Worm (Caenorhabditis elegans): ENCODE results near the gene mpst-1.
A peak's percentile ranks its signal among the peaks of the same experiment; 100 is the strongest.

mpst-1 gene

DNA sequence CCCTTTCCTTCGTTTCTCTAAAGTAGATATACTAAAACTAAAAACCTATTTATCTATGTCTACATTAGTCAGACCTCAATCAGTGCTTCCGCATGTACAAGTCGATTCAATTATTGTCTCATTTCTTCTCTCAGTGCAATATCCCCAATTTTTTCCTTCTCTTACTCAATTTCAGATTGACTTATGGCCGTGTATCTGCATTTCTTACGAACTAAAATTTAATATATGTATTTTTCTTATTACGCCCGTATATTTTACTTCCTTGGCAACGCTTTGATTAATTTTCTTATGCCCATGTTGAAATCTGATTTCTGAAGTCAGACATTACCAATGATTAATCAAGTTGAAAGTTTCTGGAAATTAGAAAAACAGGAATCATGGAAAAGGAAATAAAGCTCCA, 28.0 kb upstream of the mpst-1 start:
- TF ChIP-seq Y95B8A.8 (GFP tag; IDR thresholded peaks at IDR 0.05) (no peak), madf-8 (GFP tag; conservative IDR thresholded peaks at IDR 0.05) (no peak), C17E4.6 (GFP tag; IDR thresholded peaks at IDR 0.05) (no peak), nfya-1 (tag; optimal IDR thresholded peaks at IDR 0.05; ENCODE audit: borderline replicate concordance, insufficient read depth) (no peak), Y53G8AR.9 (GFP tag; conservative IDR thresholded peaks at IDR 0.05) (no peak), snpc-1.3 (tag; optimal IDR thresholded peaks at IDR 0.05; ENCODE audit: insufficient read depth) (no peak), let-607 (tag; optimal IDR thresholded peaks at IDR 0.05) (no peak), nfyb-1 (GFP tag; IDR thresholded peaks at IDR 0.05) (no peak), ztf-18 (tag; optimal IDR thresholded peaks at IDR 0.05) (no peak), ztf-6 (GFP tag; IDR thresholded peaks at IDR 0.05) (no peak)

DNA sequence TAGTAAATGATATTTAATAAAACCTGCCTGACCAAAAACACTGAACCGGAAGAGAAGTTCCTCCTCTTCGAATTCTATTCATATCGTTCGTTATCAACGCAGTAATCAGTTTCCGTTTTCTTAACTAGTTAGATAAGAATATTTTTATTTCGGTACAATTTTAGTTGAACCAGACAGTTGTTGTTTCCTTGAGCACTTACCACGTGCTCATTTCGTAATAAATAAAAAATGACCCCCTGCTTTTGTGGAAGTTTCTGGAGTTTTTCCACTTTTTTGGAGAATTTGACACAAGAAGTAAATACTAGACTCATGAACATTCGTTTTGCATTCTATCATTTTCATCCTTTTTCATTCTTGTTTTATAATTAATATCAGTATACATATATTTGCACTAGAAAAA, 26.9 kb upstream of the mpst-1 start:
- TF ChIP-seq nhr-80 (tag; optimal IDR thresholded peaks at IDR 0.05) = no peak
- TF ChIP-seq F57C9.4 (tag; optimal IDR thresholded peaks at IDR 0.05) = no peak
- no peak for TF ChIP-seq Y53F4B.3 (GFP tag; IDR thresholded peaks at IDR 0.05)
- no peak for TF ChIP-seq C17E4.6 (GFP tag; IDR thresholded peaks at IDR 0.05)
- no peak for TF ChIP-seq ZK185.1 (tag; optimal IDR thresholded peaks at IDR 0.05; ENCODE audit: poor library complexity, severe bottlenecking)
- TF ChIP-seq cebp-1 (GFP tag; IDR thresholded peaks at IDR 0.05) = no peak
- peak; percentile 76 for TF ChIP-seq cebp-1 (tag; optimal IDR thresholded peaks at IDR 0.05)
- no peak for TF ChIP-seq dpff-1 (tag; optimal IDR thresholded peaks at IDR 0.05)
- no peak for TF ChIP-seq nhr-27 (tag; optimal IDR thresholded peaks at IDR 0.05)

DNA sequence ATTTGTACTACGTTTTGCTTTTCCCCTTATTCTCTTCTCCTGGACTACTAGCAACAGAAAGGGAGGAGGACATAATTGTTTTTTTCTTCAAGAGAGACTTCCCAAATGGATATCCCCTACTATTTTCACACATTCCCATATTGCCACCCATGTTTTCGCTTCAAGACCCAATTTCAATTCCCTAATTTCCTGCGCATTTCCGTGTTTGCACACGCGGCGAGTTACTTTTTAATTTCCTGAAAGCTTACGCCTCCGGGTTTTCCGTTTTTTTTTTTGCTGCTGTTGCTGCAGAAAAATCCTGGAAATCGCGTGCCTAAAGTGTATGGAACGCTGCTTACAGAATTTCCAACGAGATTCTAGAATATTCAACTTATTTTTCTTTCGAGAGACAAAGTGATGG, 25.4 kb upstream of the mpst-1 start:
- no peak for TF ChIP-seq ceh-58 (GFP tag; IDR thresholded peaks at IDR 0.05)
- no peak for TF ChIP-seq zfh-2 (GFP tag; conservative IDR thresholded peaks at IDR 0.05)
- TF ChIP-seq bed-2 (GFP tag; IDR thresholded peaks at IDR 0.05) = no peak
- no peak for TF ChIP-seq ztf-6 (GFP tag; IDR thresholded peaks at IDR 0.05)
- no peak for TF ChIP-seq akir-1 (GFP tag; optimal IDR thresholded peaks at IDR 0.05)

DNA sequence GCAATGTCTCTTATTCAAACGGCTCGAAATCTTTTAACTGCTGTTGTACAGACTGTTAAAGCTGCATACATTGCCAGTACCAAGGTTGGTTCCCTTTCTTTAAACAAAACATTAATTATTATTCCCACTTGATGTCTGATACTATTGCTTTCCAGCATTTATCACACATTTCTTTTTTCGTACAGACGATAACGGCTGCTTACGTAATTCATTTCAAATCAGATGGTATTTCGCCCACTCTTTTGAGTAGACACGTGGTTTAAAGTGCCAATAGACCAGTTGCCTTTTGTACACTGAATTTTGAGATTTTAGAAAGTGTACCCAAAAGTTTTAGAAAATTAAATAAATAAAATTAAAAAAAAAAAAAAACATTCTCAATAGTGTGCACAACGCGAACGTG, 22.5 kb upstream of the mpst-1 start:
- no peak for TF ChIP-seq dpff-1 (tag; optimal IDR thresholded peaks at IDR 0.05)
- TF ChIP-seq snpc-1.3 (tag; optimal IDR thresholded peaks at IDR 0.05; ENCODE audit: insufficient read depth) = no peak
- TF ChIP-seq ceh-79 (tag; optimal IDR thresholded peaks at IDR 0.05) = no peak
- TF ChIP-seq cebp-1 (GFP tag; IDR thresholded peaks at IDR 0.05) = no peak
- TF ChIP-seq cebp-1 (tag; optimal IDR thresholded peaks at IDR 0.05) = peak; percentile 39
- no peak for TF ChIP-seq cebp-2 (GFP tag; IDR thresholded peaks at IDR 0.05)
- TF ChIP-seq nhr-80 (tag; optimal IDR thresholded peaks at IDR 0.05) = peak; percentile 56

DNA sequence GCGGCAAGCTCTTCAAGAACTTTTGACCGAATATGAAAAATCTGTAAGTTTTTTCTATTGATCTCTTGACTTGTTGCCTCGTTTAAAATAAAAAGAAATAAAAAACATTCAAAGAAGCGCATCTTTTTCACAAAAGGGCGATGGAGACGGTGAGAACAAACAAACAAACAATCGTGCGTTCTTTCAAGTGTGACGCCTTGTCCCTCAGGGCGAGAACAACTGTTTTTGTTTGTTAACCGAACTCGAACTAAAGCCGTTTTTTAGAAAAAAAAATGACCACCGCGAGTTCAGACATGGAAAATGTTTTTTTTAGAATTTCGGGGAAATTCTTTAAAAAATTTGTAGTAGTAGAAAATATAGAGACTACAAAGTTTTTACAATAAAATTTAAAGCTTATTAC, 20.1 kb upstream of the mpst-1 start:
- TF ChIP-seq nfya-2 (GFP tag; IDR thresholded peaks at IDR 0.05) = no peak
- no peak for TF ChIP-seq hsf-1 (GFP tag; IDR thresholded peaks at IDR 0.05)
- TF ChIP-seq somi-1 (GFP tag; optimal IDR thresholded peaks at IDR 0.05) = no peak
- TF ChIP-seq attf-3 (GFP tag; conservative IDR thresholded peaks at IDR 0.05) = no peak

DNA sequence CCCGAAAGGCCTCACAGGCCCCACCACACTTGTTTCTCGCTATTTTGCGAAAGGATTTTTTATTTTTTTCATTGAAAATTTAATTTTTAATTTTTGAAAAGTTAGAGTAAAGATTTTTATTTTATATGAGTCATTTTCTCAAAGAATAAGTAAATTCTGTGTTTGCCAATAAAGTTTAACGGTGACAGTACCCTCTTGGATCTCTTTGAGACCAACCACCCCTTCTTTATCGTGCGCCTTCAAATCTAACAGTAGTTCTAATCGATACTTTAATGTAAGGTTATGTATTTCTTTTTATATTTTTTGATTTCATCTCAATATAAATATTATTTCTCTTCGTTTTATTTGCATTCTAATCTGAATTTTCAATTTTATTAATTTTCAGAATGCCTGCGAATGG, 18.6 kb upstream of the mpst-1 start, which contains the start of gene hmp-1:
Gene hmp-1, plus strand, starts transcription at position 380 of the 400 bp plus-strand sequence.
- TF ChIP-seq him-1 (tag; optimal IDR thresholded peaks at IDR 0.05) (no peak), atf-7 (tag; optimal IDR thresholded peaks at IDR 0.05) (no peak), madf-8 (GFP tag; conservative IDR thresholded peaks at IDR 0.05) (peak; percentile 83), unc-62 (GFP tag; optimal IDR thresholded peaks at IDR 0.05) (no peak), Y53F4B.3 (GFP tag; IDR thresholded peaks at IDR 0.05) (no peak), hsf-1 (GFP tag; IDR thresholded peaks at IDR 0.05) (no peak), lir-1 (GFP tag; conservative IDR thresholded peaks at IDR 0.05) (no peak), egl-44 (GFP tag; IDR thresholded peaks at IDR 0.05) (no peak), lsl-1 (GFP tag; optimal IDR thresholded peaks at IDR 0.05) (peak; percentile 88), F33H1.4 (GFP tag; IDR thresholded peaks at IDR 0.05) (peak; percentile 80), madf-6 (GFP tag; IDR thresholded peaks at IDR 0.05) (peak; percentile 80), xnd-1 (tag; optimal IDR thresholded peaks at IDR 0.05) (peak; percentile 13)

Data from whole organism, young adult.